Worm (Caenorhabditis elegans) whole organism, late embryonic: ENCODE data around the gene T21H3.5.

ENCODE experiments used
- K09A11.1 ChIP-seq: sonication (generic microtip); optimal IDR thresholded peaks from 2 replicates; lab custom pipeline; 2017; ENCODE audit warnings: antibody characterized with exemption, mild to moderate bottlenecking, missing genetic modification characterization, missing compliant biosample characterization; ENCODE audit not compliant: insufficient read depth
- ceh-18 ChIP-seq: sonication (generic microtip); optimal IDR thresholded peaks from 2 replicates; lab custom pipeline; 2016; ENCODE audit warnings: missing genetic modification characterization, missing compliant biosample characterization
- ceh-2 ChIP-seq: sonication (generic microtip); optimal IDR thresholded peaks from 2 replicates; lab custom pipeline; 2016; ENCODE audit warnings: missing genotype, missing genetic modification characterization, missing compliant biosample characterization
- elt-2 ChIP-seq: sonication (generic microtip); optimal IDR thresholded peaks from 2 replicates; lab custom pipeline; 2016; ENCODE audit warnings: missing genetic modification reagents, missing genetic modification characterization, missing compliant biosample characterization
- ets-4 ChIP-seq: sonication (generic microtip); optimal IDR thresholded peaks from 2 replicates; lab custom pipeline; 2016; ENCODE audit warnings: missing genetic modification characterization, missing compliant biosample characterization
- fkh-10 ChIP-seq: fragments of 150-350 bp; optimal IDR thresholded peaks from 2 replicates; lab custom pipeline; 2014; ENCODE audit warnings: missing biosample characterization, missing genetic modification reagents, missing genetic modification characterization
- hlh-6 ChIP-seq: sonication (generic microtip); optimal IDR thresholded peaks from 2 replicates; lab custom pipeline; 2016; ENCODE audit warnings: missing genotype, missing genetic modification characterization, missing compliant biosample characterization
- lin-11 ChIP-seq: fragments of 200-800 bp; sonication (Bioruptor generic); optimal IDR thresholded peaks from 2 replicates; lab custom pipeline; 2018; ENCODE audit warnings: mild to moderate bottlenecking, missing genetic modification characterization, missing compliant biosample characterization
- nfya-1 ChIP-seq: sonication (generic microtip); optimal IDR thresholded peaks from 2 replicates; lab custom pipeline; 2017; ENCODE audit warnings: missing genetic modification characterization, mild to moderate bottlenecking, missing compliant biosample characterization, antibody characterized with exemption, moderate library complexity
- nhr-11 ChIP-seq: fragments of 150-350 bp; optimal IDR thresholded peaks from 2 replicates; lab custom pipeline; 2014; ENCODE audit warnings: missing biosample characterization, missing genetic modification characterization
- sox-4 ChIP-seq: sonication (generic microtip); optimal IDR thresholded peaks from 2 replicates; lab custom pipeline; 2017; ENCODE audit warnings: mild to moderate bottlenecking, missing genetic modification characterization, inconsistent platforms, missing compliant biosample characterization
- syd-9 ChIP-seq: sonication (generic microtip); optimal IDR thresholded peaks from 2 replicates; lab custom pipeline; 2016; ENCODE audit warnings: mild to moderate bottlenecking, missing genetic modification characterization, moderate library complexity, missing compliant biosample characterization
- tbx-2 ChIP-seq: sonication (generic microtip); optimal IDR thresholded peaks from 2 replicates; lab custom pipeline; 2016; ENCODE audit warnings: missing genetic modification characterization, missing compliant biosample characterization

ce11 chrV:1195995-1196394 is 31.9 kb upstream of the T21H3.5 start, which contains the start of the genes wrb-1 and Y50D4A.4:
- no peak for TF ChIP-seq fkh-10 (GFP tag; lab: Kevin White, UChicago)
- TF ChIP-seq ceh-2 (tag; lab: Kevin White, UChicago), result no peak
- TF ChIP-seq ceh-18 (tag; lab: Kevin White, UChicago), result no peak
- TF ChIP-seq sox-4, result no peak
- TF ChIP-seq syd-9 (tag; lab: Kevin White, UChicago), result no peak
- no peak for TF ChIP-seq elt-2
- no peak for TF ChIP-seq hlh-6 (tag; lab: Kevin White, UChicago)
- no peak for TF ChIP-seq nfya-1 (tag; lab: Kevin White, UChicago)
- TF ChIP-seq lin-11 (tag; lab: Kevin White, UChicago), result no peak
- no peak for TF ChIP-seq ets-4 (tag; lab: Kevin White, UChicago)
- TF ChIP-seq K09A11.1 (tag; lab: Kevin White, UChicago), result no peak
- no peak for TF ChIP-seq nhr-11 (tag; lab: Kevin White, UChicago)
- TF ChIP-seq tbx-2 (tag; lab: Kevin White, UChicago), result no peak
